Fruit fly (Drosophila melanogaster) whole organism, embryonic: ENCODE results near the gene Hayan.
A peak's percentile ranks its signal among the peaks of the same experiment; 100 is the strongest.

Experiments
- BEAF-32 ChIP-seq: fragments of 200-800 bp; sonication (Bioruptor generic); optimal IDR thresholded peaks from 3 replicates; lab custom pipeline; 2017; ENCODE audit warnings: missing biosample characterization, missing genetic modification characterization, mild to moderate bottlenecking, moderate library complexity, missing genetic modification reagents
- CG11456 ChIP-seq: fragments of 200-800 bp; sonication (Bioruptor generic); IDR thresholded peaks from 3 replicates; pipeline ENCODE4 v1.3.6; 2022; ENCODE audit warnings: missing biosample characterization, missing genetic modification characterization
- CG13775 ChIP-seq: fragments of 200-800 bp; sonication (Bioruptor generic); optimal IDR thresholded peaks from 3 replicates; lab custom pipeline; 2017; ENCODE audit warnings: missing biosample characterization, mild to moderate bottlenecking, missing genetic modification characterization
- CG1529 ChIP-seq: fragments of 200-800 bp; sonication (Bioruptor generic); optimal IDR thresholded peaks from 3 replicates; lab custom pipeline; 2018; ENCODE audit warnings: missing biosample characterization, missing genetic modification characterization
- CG15514 ChIP-seq: fragments of 200-800 bp; sonication (Bioruptor generic); optimal IDR thresholded peaks from 3 replicates; lab custom pipeline; 2017; ENCODE audit warnings: missing biosample characterization, missing genetic modification characterization, mild to moderate bottlenecking, moderate library complexity, missing genetic modification reagents
- CG17361 ChIP-seq: fragments of 200-800 bp; sonication (Bioruptor generic); IDR thresholded peaks from 3 replicates; pipeline ENCODE4 v1.3.6; 2022; ENCODE audit warnings: missing biosample characterization, missing genetic modification characterization
- CG18599 ChIP-seq: fragments of 200-800 bp; sonication (Bioruptor generic); optimal IDR thresholded peaks from 3 replicates; lab custom pipeline; 2017; ENCODE audit warnings: missing biosample characterization, missing genetic modification characterization, mild to moderate bottlenecking, moderate library complexity, missing genetic modification reagents
- CG2120 ChIP-seq: fragments of 200-800 bp; sonication (Bioruptor generic); optimal IDR thresholded peaks from 3 replicates; lab custom pipeline; 2016; ENCODE audit warnings: missing biosample characterization, missing genetic modification characterization
- CG2678 ChIP-seq: fragments of 200-800 bp; sonication (Bioruptor generic); optimal IDR thresholded peaks from 3 replicates; lab custom pipeline; 2019; ENCODE audit warnings: missing biosample characterization, mild to moderate bottlenecking, missing genetic modification characterization, moderate library complexity
- CG3281 ChIP-seq: fragments of 200-800 bp; sonication (Bioruptor generic); optimal IDR thresholded peaks from 3 replicates; lab custom pipeline; 2017; ENCODE audit warnings: missing biosample characterization, mild to moderate bottlenecking, missing genetic modification characterization
- CG3995 ChIP-seq: fragments of 200-800 bp; sonication (Bioruptor generic); optimal IDR thresholded peaks from 3 replicates; lab custom pipeline; 2016; ENCODE audit warnings: missing biosample characterization, missing genetic modification characterization
- CG7271 ChIP-seq: fragments of 200-800 bp; sonication (Bioruptor generic); optimal IDR thresholded peaks from 2 replicates; lab custom pipeline; 2018; ENCODE audit warnings: missing biosample characterization, mild to moderate bottlenecking, missing genetic modification characterization, moderate library complexity
- CG7372 ChIP-seq: fragments of 200-800 bp; sonication (Bioruptor generic); IDR thresholded peaks from 2 replicates; pipeline ENCODE4 v1.3.6; 2022; ENCODE audit warnings: missing biosample characterization, missing genetic modification characterization
- CG7556 ChIP-seq: fragments of 200-800 bp; sonication (Bioruptor generic); optimal IDR thresholded peaks from 2 replicates; lab custom pipeline; 2017; ENCODE audit warnings: missing biosample characterization, mild to moderate bottlenecking, missing genetic modification characterization
- CG7745 ChIP-seq: fragments of 200-800 bp; sonication (Bioruptor generic); optimal IDR thresholded peaks from 2 replicates; lab custom pipeline; 2018; ENCODE audit warnings: missing biosample characterization, mild to moderate bottlenecking, missing genetic modification characterization, moderate library complexity
- CG9215 ChIP-seq: fragments of 200-800 bp; sonication (Bioruptor generic); IDR thresholded peaks from 2 replicates; pipeline ENCODE4 v1.3.6; 2022; ENCODE audit warnings: missing biosample characterization, missing genetic modification characterization
- CoRest ChIP-seq: fragments of 200-800 bp; sonication (Bioruptor generic); optimal IDR thresholded peaks from 3 replicates; lab custom pipeline; 2018; ENCODE audit warnings: missing biosample characterization, mild to moderate bottlenecking, missing genetic modification characterization, moderate library complexity
- Dbx ChIP-seq: fragments of 200-800 bp; sonication (Bioruptor generic); IDR thresholded peaks from 3 replicates; pipeline ENCODE4 v1.3.6; 2022; ENCODE audit warnings: missing biosample characterization, missing genetic modification characterization
- Ets65A ChIP-seq: fragments of 200-800 bp; sonication (Bioruptor generic); peaks from one replicate; lab custom pipeline; 2016; ENCODE audit warnings: missing biosample characterization, missing genetic modification characterization
- Fer3 ChIP-seq: fragments of 200-800 bp; sonication (Bioruptor generic); optimal IDR thresholded peaks from 2 replicates; lab custom pipeline; 2018; ENCODE audit warnings: missing biosample characterization, mild to moderate bottlenecking, missing genetic modification characterization, moderate library complexity
- GATAe ChIP-seq: fragments of 200-800 bp; sonication (Bioruptor generic); conservative IDR thresholded peaks from 2 replicates; pipeline ENCODE4 v1.3.6; 2022; ENCODE audit warnings: missing biosample characterization, missing genetic modification characterization
- Hand ChIP-seq: fragments of 200-800 bp; sonication (Bioruptor generic); optimal IDR thresholded peaks from 2 replicates; lab custom pipeline; 2017; ENCODE audit warnings: mild to moderate bottlenecking, missing biosample characterization, missing genetic modification reagents, missing genetic modification characterization
- Hmr ChIP-seq: fragments of 200-800 bp; sonication (Bioruptor generic); optimal IDR thresholded peaks from 3 replicates; lab custom pipeline; 2017; ENCODE audit warnings: mild to moderate bottlenecking, missing biosample characterization, missing genetic modification reagents, missing genetic modification characterization
- Hr51 ChIP-seq, 2 experiments: fragments of 200-800 bp; sonication (Bioruptor generic); optimal IDR thresholded peaks; 2 replicates in 1 of 2; 3 replicates in 1 of 2; lab custom pipeline; 2016 to 2018; ENCODE audit warnings: missing biosample characterization in 2 of 2, missing genetic modification characterization in 2 of 2, mild to moderate bottlenecking in 1 of 2, moderate library complexity in 1 of 2
- MBD-R2 ChIP-seq: fragments of 200-800 bp; sonication (Bioruptor generic); IDR thresholded peaks from 2 replicates; pipeline ENCODE4 v1.3.6; 2022; ENCODE audit warnings: missing biosample characterization, missing genetic modification characterization
- Meics ChIP-seq: fragments of 200-800 bp; sonication (Bioruptor generic); optimal IDR thresholded peaks from 2 replicates; lab custom pipeline; 2017; ENCODE audit warnings: missing biosample characterization, mild to moderate bottlenecking, missing genetic modification characterization
- Pdp1 ChIP-seq, 2 experiments: fragments of 200-800 bp; sonication (Bioruptor generic); optimal IDR thresholded peaks; 3 replicates each; lab custom pipeline; 2016; ENCODE audit warnings: missing biosample characterization in 2 of 2, missing genetic modification characterization in 2 of 2, mild to moderate bottlenecking in 1 of 2, moderate library complexity in 1 of 2
- Ptx1 ChIP-seq: fragments of 200-800 bp; sonication (Bioruptor generic); IDR thresholded peaks from 2 replicates; pipeline ENCODE4 v1.3.6; 2022; ENCODE audit warnings: missing biosample characterization, missing genetic modification characterization
- Stat92E ChIP-seq, 3 experiments: fragments of >200 bp in 2 of 3; fragments of 200-800 bp in 1 of 3; sonication (Bioruptor generic) in 1 of 3; optimal IDR thresholded peaks; 2 replicates each; lab custom pipeline; 2017 to 2019; ENCODE audit warnings: missing biosample characterization in 3 of 3, missing genetic modification characterization in 3 of 3, mild to moderate bottlenecking in 1 of 3, moderate library complexity in 1 of 3
- Xbp1 ChIP-seq: fragments of 200-800 bp; sonication (Bioruptor generic); optimal IDR thresholded peaks from 3 replicates; lab custom pipeline; 2016; ENCODE audit warnings: missing biosample characterization, mild to moderate bottlenecking, missing genetic modification characterization
- crc ChIP-seq: fragments of 200-800 bp; sonication (Bioruptor generic); optimal IDR thresholded peaks from 2 replicates; lab custom pipeline; 2016; ENCODE audit warnings: missing biosample characterization, missing genetic modification characterization
- dm ChIP-seq: fragments of 200-800 bp; sonication (Bioruptor generic); optimal IDR thresholded peaks from 3 replicates; lab custom pipeline; 2016; ENCODE audit warnings: missing biosample characterization, missing genetic modification characterization
- dmrt99B ChIP-seq: fragments of 200-800 bp; sonication (Bioruptor generic); optimal IDR thresholded peaks from 2 replicates; lab custom pipeline; 2018; ENCODE audit warnings: missing biosample characterization, mild to moderate bottlenecking, missing genetic modification characterization, moderate library complexity
- gce ChIP-seq: fragments of 200-800 bp; sonication (Bioruptor generic); IDR thresholded peaks from 3 replicates; pipeline ENCODE4 v1.3.6; 2022; ENCODE audit warnings: missing biosample characterization, missing genetic modification characterization
- jing ChIP-seq: fragments of 200-800 bp; sonication (Bioruptor generic); optimal IDR thresholded peaks from 2 replicates; lab custom pipeline; 2018; ENCODE audit warnings: missing biosample characterization, mild to moderate bottlenecking, missing genetic modification characterization
- klu ChIP-seq: fragments of 200-800 bp; sonication (Bioruptor generic); IDR thresholded peaks from 2 replicates; pipeline ENCODE4 v1.3.6; 2022; ENCODE audit warnings: missing biosample characterization, missing genetic modification characterization
- lab ChIP-seq: fragments of 200-800 bp; sonication (Bioruptor generic); optimal IDR thresholded peaks from 3 replicates; lab custom pipeline; 2017; ENCODE audit warnings: missing biosample characterization, missing genetic modification characterization, mild to moderate bottlenecking, moderate library complexity, missing genetic modification reagents
- lilli ChIP-seq: fragments of 200-800 bp; sonication (Bioruptor generic); optimal IDR thresholded peaks from 3 replicates; lab custom pipeline; 2016; ENCODE audit warnings: missing biosample characterization, missing genetic modification characterization
- mam ChIP-seq: fragments of 200-800 bp; sonication (Bioruptor generic); optimal IDR thresholded peaks from 3 replicates; lab custom pipeline; 2016; ENCODE audit warnings: missing biosample characterization, missing genetic modification characterization
- prd ChIP-seq, 3 experiments: fragments of >200 bp in 2 of 3; fragments of 200-800 bp in 1 of 3; sonication (Bioruptor generic) in 1 of 3; optimal IDR thresholded peaks in 2 of 3; IDR thresholded peaks in 1 of 3; 2 replicates in 2 of 3; 3 replicates in 1 of 3; pipeline versions ENCODE4 v1.3.6 to Lab custom; 2017 to 2022; ENCODE audit warnings: missing biosample characterization in 1 of 3, missing genetic modification characterization in 1 of 3
- row ChIP-seq: fragments of 200-800 bp; sonication (Bioruptor generic); IDR thresholded peaks from 3 replicates; pipeline ENCODE4 v1.3.6; 2022; ENCODE audit warnings: missing biosample characterization, missing genetic modification characterization
- scrt ChIP-seq: fragments of 200-800 bp; sonication (Bioruptor generic); optimal IDR thresholded peaks from 2 replicates; lab custom pipeline; 2018; ENCODE audit warnings: missing biosample characterization, mild to moderate bottlenecking, missing genetic modification characterization, moderate library complexity
- sens ChIP-seq: fragments of 200-800 bp; sonication (Bioruptor generic); peaks from one replicate; lab custom pipeline; 2016; ENCODE audit warnings: missing biosample characterization, missing genetic modification characterization
- slbo ChIP-seq: fragments of 200-800 bp; sonication (Bioruptor generic); IDR thresholded peaks from 2 replicates; pipeline ENCODE4 v1.3.6; 2022; ENCODE audit warnings: missing biosample characterization, missing genetic modification characterization
- stwl ChIP-seq: fragments of 200-800 bp; sonication (Bioruptor generic); optimal IDR thresholded peaks from 3 replicates; lab custom pipeline; 2018; ENCODE audit warnings: missing biosample characterization, mild to moderate bottlenecking, missing genetic modification characterization, moderate library complexity
- tio ChIP-seq: fragments of 200-800 bp; sonication (Bioruptor generic); optimal IDR thresholded peaks from 2 replicates; lab custom pipeline; 2017; ENCODE audit warnings: missing biosample characterization, missing genetic modification characterization, inconsistent platforms
- vfl ChIP-seq: fragments of 200-800 bp; sonication (Bioruptor generic); optimal IDR thresholded peaks from 2 replicates; lab custom pipeline; 2016; ENCODE audit warnings: missing biosample characterization, missing genetic modification characterization

The Hayan gene

dm6 chrX:18467881-18468280, 15.7 kb downstream of the Hayan start (continued):
- TF ChIP-seq lilli (GFP tag; lab: Kevin White, UChicago) (peak; percentile 42), CG11456 (peak; percentile 60; the same call in 1 of the 3 replicates), Ptx1 (GFP tag; lab: Robert Waterston, UW) (peak; percentile 54), GATAe (GFP tag; lab: Robert Waterston, UW) (no peak), CG7556 (peak; percentile 32), CoRest (tag; lab: Kevin White, UChicago) (peak; percentile 8), Hand (GFP tag; lab: Kevin White, UChicago) (peak; percentile 24), Hmr (peak; percentile 48), BEAF-32 (no peak), CG3281 (GFP tag; lab: Kevin White, UChicago) (peak; percentile 32), klu (GFP tag; lab: Robert Waterston, UW) (0 out of 2 replicates have a peak, but pooled peaks have one; percentile 20), Hr51 (GFP tag; optimal IDR thresholded peaks at IDR 0.05; lab: Kevin White, UChicago) (peak in 1 of 2 experiments; percentile 14), scrt (peak; percentile 28), Dbx (GFP tag; lab: Robert Waterston, UW) (peak; percentile 51; the same call in 1 of the 3 replicates), Xbp1 (GFP tag; lab: Kevin White, UChicago) (peak; percentile 12), CG7372 (no peak), CG7271 (tag; lab: Kevin White, UChicago) (no peak), CG15514 (GFP tag; lab: Kevin White, UChicago) (peak; percentile 17), Fer3 (tag; lab: Kevin White, UChicago) (peak; percentile 30), gce (GFP tag; lab: Robert Waterston, UW) (no peak), Pdp1 (GFP tag; optimal IDR thresholded peaks at IDR 0.05; lab: Kevin White, UChicago) (peak in 1 of 2 experiments; percentile 12)

DNA sequence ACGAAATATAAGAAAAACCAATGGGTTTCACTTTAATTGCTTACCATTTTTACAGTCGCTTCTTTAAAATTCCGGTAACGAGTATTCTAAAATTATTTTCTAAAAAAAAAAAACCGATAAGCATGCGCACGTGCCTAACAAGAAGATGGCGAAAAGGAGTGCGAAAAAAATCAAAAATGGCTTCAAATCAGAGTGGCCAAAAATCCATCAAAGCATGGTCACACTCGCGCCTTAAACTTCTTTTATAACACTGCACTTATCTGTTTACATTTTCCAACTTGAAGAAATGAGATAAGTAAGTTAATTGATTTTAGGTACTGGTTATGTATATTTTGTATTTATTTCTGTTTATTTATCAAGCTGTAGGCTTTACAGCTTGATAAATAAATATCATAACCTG, 23.3 kb downstream of the Hayan start, which contains the start of gene CG43843:
Gene CG43843 (minus strand): TSS at position 101 of the 400 bp plus-strand sequence.
- TF ChIP-seq sens (GFP tag; lab: Kevin White, UChicago), result peak; percentile 37
- TF ChIP-seq stwl (tag; lab: Kevin White, UChicago), result peak; percentile 19
- no peak for TF ChIP-seq jing
- no peak for TF ChIP-seq CG3995 (GFP tag; lab: Kevin White, UChicago)
- TF ChIP-seq, all 482 proteins: peak for 2

DNA sequence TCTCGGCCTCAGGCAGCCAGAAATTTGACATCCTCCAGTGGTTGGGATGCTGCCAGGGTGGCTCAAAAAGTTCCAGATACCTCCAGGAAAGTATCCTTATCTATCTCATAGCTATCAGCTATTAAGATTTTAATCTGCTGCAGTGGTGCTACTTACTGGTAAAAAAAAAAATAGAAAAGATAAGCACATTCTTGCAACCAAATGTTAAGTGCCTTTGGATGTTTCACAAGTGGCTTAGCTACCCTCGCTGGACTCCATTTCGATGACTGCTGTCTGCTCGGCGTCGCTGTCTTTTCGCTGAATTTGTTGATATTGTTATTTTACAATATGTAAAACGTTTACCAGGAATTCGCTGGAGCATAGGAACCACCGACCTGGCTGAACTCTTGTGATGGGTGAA, 30.9 kb downstream of the Hayan start:
- TF ChIP-seq dm (GFP tag; lab: Kevin White, UChicago) (no peak), CG18599 (GFP tag; lab: Kevin White, UChicago) (peak; percentile 38), slbo (GFP tag; lab: Robert Waterston, UW) (peak; percentile 36), CG2678 (peak; percentile 6), Ets65A (GFP tag; lab: Kevin White, UChicago) (peak; percentile 87), lab (GFP tag; lab: Kevin White, UChicago) (peak; percentile 1), CG9215 (peak; percentile 16; the same call in 1 of the 2 replicates), CG2120 (GFP tag; lab: Kevin White, UChicago) (peak; percentile 48), CG1529 (GFP tag; lab: Kevin White, UChicago) (no peak), CG17361 (GFP tag; lab: Robert Waterston, UW) (no peak), mam (GFP tag; lab: Kevin White, UChicago) (no peak), MBD-R2 (GFP tag; lab: Robert Waterston, UW) (no peak), prd (optimal IDR thresholded peaks at IDR 0.05; lab: Kevin White, UChicago) (no peak), prd (GFP tag; IDR thresholded peaks at IDR 0.05; lab: Robert Waterston, UW) (peak; percentile 14; the same call in 1 of the 3 replicates), Meics (GFP tag; lab: Kevin White, UChicago) (peak; percentile 12), Stat92E (GFP tag; optimal IDR thresholded peaks at IDR 0.05; lab: Kevin White, UChicago) (no peak), tio (GFP tag; lab: Kevin White, UChicago) (no peak), crc (GFP tag; lab: Kevin White, UChicago) (no peak), sens (GFP tag; lab: Kevin White, UChicago) (peak; percentile 66), CG7745 (tag; lab: Kevin White, UChicago) (no peak), Dbx (GFP tag; lab: Robert Waterston, UW) (peak; percentile 39; the same call in 1 of the 3 replicates), CG13775 (no peak), vfl (GFP tag; lab: Kevin White, UChicago) (no peak), dmrt99B (tag; lab: Kevin White, UChicago) (peak; percentile 1), row (peak; percentile 59)
